Worm (Caenorhabditis elegans): Measurements from ENCODE around the gene Y17G7B.12.

Y17G7B.12 gene

ce11 chrII:11992701-11993100 is 31.0 kb upstream of the Y17G7B.12 start, which contains the start of gene dhps-1:
dhps-1 (plus strand) TSS chrII:11993001.
- TF ChIP-seq med-1 (GFP tag; optimal IDR thresholded peaks at IDR 0.05; ENCODE audit: insufficient read depth): no peak
- no peak for TF ChIP-seq tab-1 (GFP tag; IDR thresholded peaks at IDR 0.05)
- TF ChIP-seq T22C8.4 (GFP tag; IDR thresholded peaks at IDR 0.05): no peak

- no peak for TF ChIP-seq med-1 (GFP tag; optimal IDR thresholded peaks at IDR 0.05; ENCODE audit: insufficient read depth)
- TF ChIP-seq cog-1 (tag; optimal IDR thresholded peaks at IDR 0.05): no peak
- no peak for TF ChIP-seq ztf-23 (GFP tag; IDR thresholded peaks at IDR 0.05)
- TF ChIP-seq T22C8.4 (GFP tag; IDR thresholded peaks at IDR 0.05): no peak
- TF ChIP-seq tab-1 (GFP tag; IDR thresholded peaks at IDR 0.05): no peak
- no peak for TF ChIP-seq ztf-29 (GFP tag; IDR thresholded peaks at IDR 0.05)
- TF ChIP-seq flt-1 (GFP tag; IDR thresholded peaks at IDR 0.05): no peak
- TF ChIP-seq klf-2 (GFP tag; conservative IDR thresholded peaks at IDR 0.05): no peak
- TF ChIP-seq ref-1 (GFP tag; conservative IDR thresholded peaks at IDR 0.05): no peak
Measured at ce11 chrII:11994940-11995339, 28.7 kb upstream of the Y17G7B.12 start.

- TF ChIP-seq ref-1 (GFP tag; conservative IDR thresholded peaks at IDR 0.05) (no peak), klf-2 (GFP tag; conservative IDR thresholded peaks at IDR 0.05) (no peak), ztf-23 (GFP tag; IDR thresholded peaks at IDR 0.05) (no peak), med-1 (GFP tag; optimal IDR thresholded peaks at IDR 0.05; ENCODE audit: insufficient read depth) (no peak), T22C8.4 (GFP tag; IDR thresholded peaks at IDR 0.05) (no peak), flt-1 (GFP tag; IDR thresholded peaks at IDR 0.05) (no peak), tab-1 (GFP tag; IDR thresholded peaks at IDR 0.05) (no peak), ztf-29 (GFP tag; IDR thresholded peaks at IDR 0.05) (no peak)
Measured at ce11 chrII:11998903-11999302, 24.8 kb upstream of the Y17G7B.12 start, which contains the start of gene Y17G7B.23. Y17G7B.23 (plus strand) TSS chrII:11999203.

ce11 chrII:12005981-12006380 is 17.7 kb upstream of the Y17G7B.12 start:
- TF ChIP-seq ztf-23 (GFP tag; IDR thresholded peaks at IDR 0.05): no peak
- TF ChIP-seq flt-1 (GFP tag; IDR thresholded peaks at IDR 0.05): no peak
- TF ChIP-seq tab-1 (GFP tag; IDR thresholded peaks at IDR 0.05): no peak
- no peak for TF ChIP-seq klf-2 (GFP tag; conservative IDR thresholded peaks at IDR 0.05)
- TF ChIP-seq ref-1 (GFP tag; conservative IDR thresholded peaks at IDR 0.05): no peak
- no peak for TF ChIP-seq T22C8.4 (GFP tag; IDR thresholded peaks at IDR 0.05)
- TF ChIP-seq ztf-29 (GFP tag; IDR thresholded peaks at IDR 0.05): no peak
- no peak for TF ChIP-seq med-1 (GFP tag; optimal IDR thresholded peaks at IDR 0.05; ENCODE audit: insufficient read depth)
- TF ChIP-seq cog-1 (tag; optimal IDR thresholded peaks at IDR 0.05): no peak

ce11 chrII:12006575-12007098 is 17.0 kb upstream of the Y17G7B.12 start, which contains the start of gene mcm-2:
mcm-2 (minus strand) TSS chrII:12006625.
- TF ChIP-seq ztf-23 (GFP tag; IDR thresholded peaks at IDR 0.05) (0 out of 2 replicates have a peak, but pooled peaks have one; percentile 25), cog-1 (tag; optimal IDR thresholded peaks at IDR 0.05) (no peak), tab-1 (GFP tag; IDR thresholded peaks at IDR 0.05) (no peak), ztf-29 (GFP tag; IDR thresholded peaks at IDR 0.05) (no peak), klf-2 (GFP tag; conservative IDR thresholded peaks at IDR 0.05) (no peak)

- TF ChIP-seq flt-1 (GFP tag; IDR thresholded peaks at IDR 0.05): no peak
Measured at ce11 chrII:12008772-12009171, 14.9 kb upstream of the Y17G7B.12 start, which contains the start of gene glb-29. glb-29 (plus strand) TSS chrII:12009072.

- TF ChIP-seq ztf-23 (GFP tag; IDR thresholded peaks at IDR 0.05): no peak
- TF ChIP-seq flt-1 (GFP tag; IDR thresholded peaks at IDR 0.05): no peak
- no peak for TF ChIP-seq ref-1 (GFP tag; conservative IDR thresholded peaks at IDR 0.05)
- TF ChIP-seq med-1 (GFP tag; optimal IDR thresholded peaks at IDR 0.05; ENCODE audit: insufficient read depth): no peak
- no peak for TF ChIP-seq T22C8.4 (GFP tag; IDR thresholded peaks at IDR 0.05)
- no peak for TF ChIP-seq klf-2 (GFP tag; conservative IDR thresholded peaks at IDR 0.05)
- TF ChIP-seq ztf-29 (GFP tag; IDR thresholded peaks at IDR 0.05): no peak
Measured at ce11 chrII:12027697-12028245, 4.1 kb downstream of the Y17G7B.12 start, which contains the start of gene Y17G7B.8. Y17G7B.8 (minus strand) TSS chrII:12027747.

- TF ChIP-seq T22C8.4 (GFP tag; IDR thresholded peaks at IDR 0.05) (0 out of 2 replicates have a peak, but pooled peaks have one; percentile 17), cog-1 (tag; optimal IDR thresholded peaks at IDR 0.05) (no peak), ref-1 (GFP tag; conservative IDR thresholded peaks at IDR 0.05) (no peak), klf-2 (GFP tag; conservative IDR thresholded peaks at IDR 0.05) (no peak)
Measured at ce11 chrII:12028707-12029106, 5.0 kb downstream of the Y17G7B.12 start.

- TF ChIP-seq cog-1 (tag; optimal IDR thresholded peaks at IDR 0.05) (no peak), tab-1 (GFP tag; IDR thresholded peaks at IDR 0.05) (no peak), ztf-23 (GFP tag; IDR thresholded peaks at IDR 0.05) (no peak), T22C8.4 (GFP tag; IDR thresholded peaks at IDR 0.05) (no peak), flt-1 (GFP tag; IDR thresholded peaks at IDR 0.05) (no peak), med-1 (GFP tag; optimal IDR thresholded peaks at IDR 0.05; ENCODE audit: insufficient read depth) (no peak), klf-2 (GFP tag; conservative IDR thresholded peaks at IDR 0.05) (no peak), ref-1 (GFP tag; conservative IDR thresholded peaks at IDR 0.05) (no peak), ztf-29 (GFP tag; IDR thresholded peaks at IDR 0.05) (no peak)
Measured at ce11 chrII:12036075-12036474, 12.4 kb downstream of the Y17G7B.12 start.

- TF ChIP-seq ref-1 (GFP tag; conservative IDR thresholded peaks at IDR 0.05) (no peak), T22C8.4 (GFP tag; IDR thresholded peaks at IDR 0.05) (0 out of 2 replicates have a peak, but pooled peaks have one; percentile 15)
Measured at ce11 chrII:12036516-12036915, 12.9 kb downstream of the Y17G7B.12 start, which contains the start of gene cyn-16. cyn-16 (minus strand) TSS chrII:12036742.

Measured in whole organism, midembryonic.